Worm (Caenorhabditis elegans): ENCODE results near the gene C35C5.10.

- TF ChIP-seq lsy-2 (tag; optimal IDR thresholded peaks at IDR 0.05) (no peak), lin-35 (GFP tag; optimal IDR thresholded peaks at IDR 0.05) (no peak), ztf-11 (tag; optimal IDR thresholded peaks at IDR 0.05) (no peak), dpl-1 (GFP tag; optimal IDR thresholded peaks at IDR 0.05) (no peak), nhr-237 (tag; optimal IDR thresholded peaks at IDR 0.05) (no peak), pag-3 (tag; optimal IDR thresholded peaks at IDR 0.05; ENCODE audit: borderline replicate concordance, insufficient read depth) (no peak), unc-62 (GFP tag; optimal IDR thresholded peaks at IDR 0.05) (no peak)
Observed at ce11 chrX:11585894-11586293, 29.9 kb downstream of the C35C5.10 start.
